Worm (Caenorhabditis elegans): ENCODE data around the gene oac-41.
A peak's percentile ranks its signal among the peaks of the same experiment; 100 is the strongest.

oac-41 gene

DNA sequence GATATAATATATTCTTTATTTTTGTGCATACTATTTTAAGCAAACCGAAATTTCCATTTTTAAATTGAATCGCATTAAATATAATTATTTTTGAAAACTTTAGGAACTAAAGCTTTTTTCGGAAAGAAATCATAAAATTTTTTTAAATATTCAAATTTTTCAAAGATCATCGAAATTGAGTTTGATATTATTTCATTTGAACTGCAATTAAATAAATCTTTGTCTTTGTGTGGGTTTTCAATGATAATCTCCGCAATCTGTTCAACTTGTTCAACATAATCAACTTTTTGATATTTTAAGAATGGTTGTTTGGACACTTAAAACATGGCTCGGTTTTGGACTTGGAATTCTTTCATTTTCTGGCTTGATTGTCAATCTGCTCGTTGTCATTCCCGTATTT lies 12.8 kb downstream of the oac-41 start, which contains the start of gene srx-2:
TSS of gene srx-2 (plus strand) at position 301 of the 400 bp plus-strand sequence.
- no peak for TF ChIP-seq F13H6.1 (tag; optimal IDR thresholded peaks at IDR 0.05)
- TF ChIP-seq gmeb-1 (tag; optimal IDR thresholded peaks at IDR 0.05): no peak
- TF ChIP-seq mab-5 (tag; optimal IDR thresholded peaks at IDR 0.05): no peak
- TF ChIP-seq aly-2 (tag; optimal IDR thresholded peaks at IDR 0.05): no peak
- TF ChIP-seq elt-1 (tag; optimal IDR thresholded peaks at IDR 0.05): no peak
- no peak for TF ChIP-seq sma-9 (GFP tag; optimal IDR thresholded peaks at IDR 0.05)
- no peak for TF ChIP-seq sma-9 (tag; optimal IDR thresholded peaks at IDR 0.05)
- TF ChIP-seq fos-1 (tag; optimal IDR thresholded peaks at IDR 0.05): no peak
- TF ChIP-seq ztf-4 (tag; optimal IDR thresholded peaks at IDR 0.05): no peak
- TF ChIP-seq ztf-1 (GFP tag; conservative IDR thresholded peaks at IDR 0.05): no peak
- TF ChIP-seq ztf-11 (tag; optimal IDR thresholded peaks at IDR 0.05): no peak
- no peak for TF ChIP-seq sem-4 (tag; optimal IDR thresholded peaks at IDR 0.05)
- no peak for TF ChIP-seq mdl-1 (tag; optimal IDR thresholded peaks at IDR 0.05)
- no peak for TF ChIP-seq C34F6.9 (tag; optimal IDR thresholded peaks at IDR 0.05)
- no peak for TF ChIP-seq unc-39 (tag; optimal IDR thresholded peaks at IDR 0.05)
- no peak for TF ChIP-seq nhr-21 (tag; optimal IDR thresholded peaks at IDR 0.05)
- TF ChIP-seq ZK546.5 (tag; optimal IDR thresholded peaks at IDR 0.05): no peak
- no peak for TF ChIP-seq nhr-237 (tag; optimal IDR thresholded peaks at IDR 0.05)

DNA sequence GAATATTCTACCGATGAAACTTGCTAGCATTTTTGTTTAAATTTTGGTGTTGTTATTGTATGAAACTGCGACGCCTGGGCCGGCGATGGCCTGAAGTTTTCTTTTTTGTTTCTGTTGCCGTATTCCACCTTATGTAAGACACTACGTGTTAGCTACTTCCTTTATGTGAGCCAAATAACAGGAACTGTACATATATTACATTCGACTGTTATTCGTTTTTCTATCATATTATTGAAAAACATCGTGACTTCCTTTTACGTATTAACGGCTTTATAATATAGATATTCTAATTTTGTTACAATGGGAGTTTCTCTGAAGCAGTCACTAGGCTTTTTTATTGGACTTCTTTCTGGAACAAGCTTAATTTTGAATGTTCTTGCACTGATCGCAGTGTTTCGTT lies 16.7 kb downstream of the oac-41 start, which contains the start of gene srx-3:
TSS of gene srx-3 (plus strand) at position 301 of the 400 bp plus-strand sequence.
- no peak for TF ChIP-seq lsy-2 (tag; optimal IDR thresholded peaks at IDR 0.05)
- TF ChIP-seq mdl-1 (tag; optimal IDR thresholded peaks at IDR 0.05): no peak
- no peak for TF ChIP-seq R02D3.7 (tag; optimal IDR thresholded peaks at IDR 0.05)
- no peak for TF ChIP-seq ztf-1 (GFP tag; conservative IDR thresholded peaks at IDR 0.05)
- no peak for TF ChIP-seq nhr-21 (tag; optimal IDR thresholded peaks at IDR 0.05)
- TF ChIP-seq ceh-82 (tag; optimal IDR thresholded peaks at IDR 0.05): no peak
- no peak for TF ChIP-seq ceh-16 (tag; optimal IDR thresholded peaks at IDR 0.05)
- TF ChIP-seq nhr-10 (tag; optimal IDR thresholded peaks at IDR 0.05): no peak
- no peak for TF ChIP-seq mbf-1 (tag; optimal IDR thresholded peaks at IDR 0.05)
- TF ChIP-seq nhr-23 (tag; optimal IDR thresholded peaks at IDR 0.05): no peak

DNA sequence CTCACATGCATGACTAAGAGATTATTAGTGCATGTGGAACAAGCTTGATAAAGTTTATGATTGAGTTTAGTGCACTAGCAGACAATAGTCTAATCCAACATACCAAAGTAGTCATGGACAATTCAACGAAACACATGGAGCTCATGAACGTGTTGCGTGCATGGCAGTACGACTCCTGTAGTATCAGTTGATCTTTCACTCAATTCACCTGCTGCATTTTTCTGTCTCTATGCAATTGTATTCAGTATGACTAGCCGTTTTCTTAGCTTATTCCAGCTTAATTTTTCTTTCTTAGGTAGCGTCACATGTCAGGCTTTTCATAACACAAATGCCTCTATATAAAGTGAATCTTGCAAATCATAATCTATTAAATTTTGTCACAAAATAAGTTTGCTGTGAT lies 18.7 kb downstream of the oac-41 start, which contains the start of gene srx-1:
TSS of gene srx-1 (plus strand) at position 382 of the 400 bp plus-strand sequence.
- TF ChIP-seq sem-4 (tag; optimal IDR thresholded peaks at IDR 0.05): no peak
- TF ChIP-seq ZK546.5 (tag; optimal IDR thresholded peaks at IDR 0.05): no peak
- TF ChIP-seq aly-2 (tag; optimal IDR thresholded peaks at IDR 0.05): no peak
- TF ChIP-seq nhr-6 (tag; optimal IDR thresholded peaks at IDR 0.05): no peak
- TF ChIP-seq nhr-237 (tag; optimal IDR thresholded peaks at IDR 0.05): no peak
- TF ChIP-seq nhr-129 (tag; optimal IDR thresholded peaks at IDR 0.05): no peak

DNA sequence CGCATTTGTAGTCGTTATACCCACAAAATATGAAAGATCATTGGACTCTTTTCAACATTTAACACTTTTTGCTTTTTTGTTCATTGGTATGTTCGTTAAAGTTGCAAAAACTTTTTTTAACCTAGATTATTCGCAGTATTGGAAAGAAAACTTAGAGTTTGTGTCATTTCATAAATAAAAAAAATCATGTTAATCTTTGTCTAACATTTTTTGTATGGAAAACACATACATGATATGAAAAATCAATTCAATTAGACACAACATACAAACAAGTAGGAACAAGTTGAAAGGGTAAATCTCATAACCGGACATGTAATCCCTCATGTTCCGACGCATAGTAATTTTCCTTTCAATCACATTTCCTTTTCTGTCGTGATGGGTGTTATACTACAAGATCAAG lies 20.8 kb downstream of the oac-41 start, which contains the start of gene F59E11.2:
TSS of gene F59E11.2 (plus strand) at position 301 of the 400 bp plus-strand sequence.
- TF ChIP-seq ztf-11 (tag; optimal IDR thresholded peaks at IDR 0.05) (no peak), alr-1 (tag; optimal IDR thresholded peaks at IDR 0.05) (no peak), R02D3.7 (tag; optimal IDR thresholded peaks at IDR 0.05) (no peak), nhr-11 (tag; optimal IDR thresholded peaks at IDR 0.05) (no peak), mab-5 (tag; optimal IDR thresholded peaks at IDR 0.05) (no peak), nhr-12 (tag; optimal IDR thresholded peaks at IDR 0.05) (no peak), dmd-4 (tag; optimal IDR thresholded peaks at IDR 0.05) (no peak), nhr-25 (tag; optimal IDR thresholded peaks at IDR 0.05) (no peak), lin-39 (tag; optimal IDR thresholded peaks at IDR 0.05) (no peak), peb-1 (tag; optimal IDR thresholded peaks at IDR 0.05) (no peak), ztf-4 (tag; optimal IDR thresholded peaks at IDR 0.05) (no peak), nhr-21 (tag; optimal IDR thresholded peaks at IDR 0.05) (no peak), nhr-237 (tag; optimal IDR thresholded peaks at IDR 0.05) (no peak), crh-2 (tag; optimal IDR thresholded peaks at IDR 0.05) (no peak), ztf-1 (GFP tag; conservative IDR thresholded peaks at IDR 0.05) (no peak)

DNA sequence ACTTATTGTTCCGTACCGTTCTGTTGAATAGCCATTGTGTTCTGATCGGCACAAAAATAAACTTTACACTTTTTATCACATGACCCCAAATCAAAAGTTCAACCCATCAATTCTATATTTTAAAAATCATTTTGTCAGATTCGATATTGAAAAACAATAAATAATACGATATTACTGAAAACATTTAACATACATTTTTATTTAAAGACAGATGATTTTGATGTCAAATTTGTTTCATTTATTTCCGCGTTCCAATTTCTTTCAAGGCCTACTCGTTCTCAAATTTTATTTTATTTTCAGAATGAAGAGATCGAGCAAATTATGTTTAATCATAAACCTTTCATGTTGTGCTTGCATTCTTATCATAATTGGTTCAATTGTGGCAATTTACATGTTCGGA lies 27.2 kb downstream of the oac-41 start, which contains the start of gene F59E11.5:
TSS of gene F59E11.5 (plus strand) at position 301 of the 400 bp plus-strand sequence.
- peak; percentile 35 for TF ChIP-seq nhr-25 (tag; optimal IDR thresholded peaks at IDR 0.05)
- TF ChIP-seq sma-3 (GFP tag; optimal IDR thresholded peaks at IDR 0.05): no peak
